Worm (Caenorhabditis elegans): ENCODE measurements around the gene pelo-1.

Gene pelo-1

ce11 chrIII:4228008-4228407 lies 24.0 kb upstream of the pelo-1 start, which contains the start of gene mpk-1:
mpk-1 (minus strand) TSS chrIII:4228108.
- TF ChIP-seq dao-5 (tag; optimal IDR thresholded peaks at IDR 0.05) (no peak), him-1 (tag; optimal IDR thresholded peaks at IDR 0.05) (no peak), W03F9.2 (tag; optimal IDR thresholded peaks at IDR 0.05) (no peak)

- TF ChIP-seq him-1 (tag; optimal IDR thresholded peaks at IDR 0.05) (no peak), dao-5 (tag; optimal IDR thresholded peaks at IDR 0.05) (no peak), W03F9.2 (tag; optimal IDR thresholded peaks at IDR 0.05) (no peak)
Observed at ce11 chrIII:4227363-4227762, 23.3 kb upstream of the pelo-1 start.

DNA sequence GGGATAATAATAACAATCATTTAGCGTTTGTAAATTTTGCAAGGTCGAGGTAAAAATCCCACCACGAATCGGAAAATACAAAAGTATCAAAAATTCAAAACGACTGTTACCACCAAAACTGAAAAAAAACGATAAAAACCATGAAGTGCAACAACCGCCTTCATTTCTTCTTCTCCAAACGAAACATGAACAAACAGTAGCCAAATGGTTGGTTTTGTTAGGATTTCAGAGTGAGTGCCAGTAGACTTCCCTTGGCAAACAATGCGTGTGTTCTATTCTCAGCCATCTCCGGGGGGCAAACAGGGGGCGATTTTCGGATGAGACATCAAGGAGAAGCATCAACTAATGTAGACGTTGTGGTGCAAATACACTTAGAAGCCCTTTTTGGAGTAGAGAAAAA lies 20.7 kb upstream of the pelo-1 start:
- TF ChIP-seq W03F9.2 (tag; optimal IDR thresholded peaks at IDR 0.05) (no peak), dao-5 (tag; optimal IDR thresholded peaks at IDR 0.05) (no peak), him-1 (tag; optimal IDR thresholded peaks at IDR 0.05) (no peak)

- TF ChIP-seq W03F9.2 (tag; optimal IDR thresholded peaks at IDR 0.05) (peak; percentile 41), him-1 (tag; optimal IDR thresholded peaks at IDR 0.05) (peak; percentile 71), dao-5 (tag; optimal IDR thresholded peaks at IDR 0.05) (no peak)
Observed at ce11 chrIII:4223668-4224127, 19.7 kb upstream of the pelo-1 start.

DNA sequence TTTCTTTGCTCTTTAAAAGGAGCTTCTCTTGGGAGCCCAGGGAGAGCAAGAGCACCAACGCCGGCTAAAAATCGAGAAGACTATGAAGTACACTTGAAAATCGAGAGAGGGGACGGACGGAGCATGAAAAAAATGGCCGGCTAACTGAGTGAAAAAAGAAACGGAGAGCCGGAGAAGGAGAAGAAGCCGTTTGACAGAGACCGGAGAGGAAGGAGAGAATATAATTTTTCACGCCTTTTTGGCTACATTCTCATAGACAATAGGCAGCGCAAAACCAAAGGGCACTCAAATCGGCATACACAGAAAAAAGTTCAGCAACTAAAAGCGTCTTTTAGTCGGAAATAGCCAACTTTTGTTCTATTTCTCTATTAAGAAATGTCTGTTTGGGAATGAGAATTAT lies 17.5 kb upstream of the pelo-1 start:
- TF ChIP-seq dao-5 (tag; optimal IDR thresholded peaks at IDR 0.05), result no peak
- TF ChIP-seq W03F9.2 (tag; optimal IDR thresholded peaks at IDR 0.05), result no peak
- no peak for TF ChIP-seq him-1 (tag; optimal IDR thresholded peaks at IDR 0.05)

DNA sequence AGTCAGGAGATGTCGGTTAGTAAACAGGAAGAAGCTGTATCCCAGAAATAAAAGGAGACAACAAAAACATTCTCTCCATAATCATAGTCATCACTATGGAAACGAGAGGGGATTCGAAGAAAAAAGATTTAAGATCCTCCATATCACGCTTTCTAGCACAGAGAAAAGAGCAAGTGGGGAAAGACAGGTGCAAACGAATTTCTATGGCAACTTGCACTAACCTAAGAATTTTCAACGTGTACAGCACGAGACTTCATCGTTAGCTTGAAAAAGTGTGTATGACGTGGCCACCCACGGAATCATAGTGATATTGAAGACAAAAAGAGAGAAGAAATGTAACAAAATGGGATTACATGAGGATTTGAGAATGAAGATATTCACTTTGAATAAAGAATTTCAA lies 16.8 kb upstream of the pelo-1 start:
- TF ChIP-seq him-1 (tag; optimal IDR thresholded peaks at IDR 0.05) (no peak), dao-5 (tag; optimal IDR thresholded peaks at IDR 0.05) (no peak)

- TF ChIP-seq him-1 (tag; optimal IDR thresholded peaks at IDR 0.05) (no peak), W03F9.2 (tag; optimal IDR thresholded peaks at IDR 0.05) (no peak), dao-5 (tag; optimal IDR thresholded peaks at IDR 0.05) (no peak)
Observed at ce11 chrIII:4210661-4211060, 6.6 kb upstream of the pelo-1 start.

ce11 chrIII:4209188-4209587 lies 5.2 kb upstream of the pelo-1 start, which contains the start of gene phlp-2:
phlp-2 (plus strand) TSS chrIII:4209488.
- TF ChIP-seq dao-5 (tag; optimal IDR thresholded peaks at IDR 0.05) (no peak), W03F9.2 (tag; optimal IDR thresholded peaks at IDR 0.05) (no peak), him-1 (tag; optimal IDR thresholded peaks at IDR 0.05) (no peak)

DNA sequence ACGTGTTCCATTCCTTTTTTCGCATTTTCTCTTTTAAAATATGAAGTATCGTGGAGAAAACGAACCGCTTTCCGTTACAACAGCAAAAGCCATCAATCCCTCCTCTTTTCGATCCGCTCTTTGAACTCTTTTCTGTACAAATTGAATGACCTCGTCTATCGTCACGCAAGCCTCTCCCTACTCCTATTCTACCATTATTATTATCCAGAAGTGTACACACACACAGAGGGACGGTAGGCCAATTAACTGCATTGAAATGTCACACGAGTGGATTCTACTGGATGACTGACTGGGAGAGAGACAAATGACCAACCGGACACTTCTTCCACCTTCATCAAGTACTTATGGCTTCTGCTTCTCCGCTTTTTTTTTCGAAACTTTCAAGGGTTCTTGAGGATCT lies 4.2 kb upstream of the pelo-1 start:
- no peak for TF ChIP-seq him-1 (tag; optimal IDR thresholded peaks at IDR 0.05)
- TF ChIP-seq W03F9.2 (tag; optimal IDR thresholded peaks at IDR 0.05), result no peak
- no peak for TF ChIP-seq dao-5 (tag; optimal IDR thresholded peaks at IDR 0.05)

DNA sequence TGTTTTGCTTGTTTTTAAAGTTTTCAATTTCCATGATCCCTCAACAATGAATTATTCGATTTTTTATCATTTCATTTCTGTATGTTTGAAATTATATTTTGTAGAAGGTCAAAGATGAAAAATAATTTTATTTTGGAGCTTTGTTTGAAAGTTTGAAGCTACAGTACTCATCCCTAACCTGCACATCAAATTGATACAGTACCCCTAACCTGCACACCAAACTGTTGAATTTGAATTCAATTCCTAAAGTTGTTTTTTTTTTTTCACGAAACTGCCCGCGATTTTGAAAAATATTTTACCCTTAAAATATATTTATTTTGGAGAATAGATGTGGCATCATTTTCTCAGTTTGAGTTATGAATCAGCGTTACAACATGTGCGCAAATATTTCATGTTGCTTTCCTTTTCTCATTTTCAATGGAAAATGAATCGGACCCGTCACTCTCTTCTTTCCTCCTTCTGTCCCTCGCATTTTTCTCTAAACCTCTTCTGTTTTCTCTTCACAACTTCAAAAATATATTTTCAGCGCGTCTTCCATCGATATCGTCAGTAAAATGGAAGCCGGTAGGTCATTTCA lies 1.8 kb upstream of the pelo-1 start, which contains the start of gene R74.8:
R74.8 (plus strand) TSS at position 527 of the 577 bp plus-strand sequence.
- no peak for TF ChIP-seq him-1 (tag; optimal IDR thresholded peaks at IDR 0.05)
- no peak for TF ChIP-seq dao-5 (tag; optimal IDR thresholded peaks at IDR 0.05)
- TF ChIP-seq W03F9.2 (tag; optimal IDR thresholded peaks at IDR 0.05), result peak; percentile 36

ce11 chrIII:4204964-4205363 lies 942 bp upstream of the pelo-1 start:
- TF ChIP-seq him-1 (tag; optimal IDR thresholded peaks at IDR 0.05), result no peak
- TF ChIP-seq W03F9.2 (tag; optimal IDR thresholded peaks at IDR 0.05), result no peak
- TF ChIP-seq dao-5 (tag; optimal IDR thresholded peaks at IDR 0.05), result no peak

ce11 chrIII:4196988-4197384 lies 7.0 kb downstream of the pelo-1 start, which contains the start of gene asd-1:
asd-1 (plus strand) TSS chrIII:4197285.
- TF ChIP-seq dao-5 (tag; optimal IDR thresholded peaks at IDR 0.05), result no peak
- no peak for TF ChIP-seq W03F9.2 (tag; optimal IDR thresholded peaks at IDR 0.05)
- no peak for TF ChIP-seq him-1 (tag; optimal IDR thresholded peaks at IDR 0.05)

ce11 chrIII:4196301-4196987 lies 7.6 kb downstream of the pelo-1 start:
- no peak for TF ChIP-seq dao-5 (tag; optimal IDR thresholded peaks at IDR 0.05)
- no peak for TF ChIP-seq him-1 (tag; optimal IDR thresholded peaks at IDR 0.05)
- peak; percentile 7 for TF ChIP-seq W03F9.2 (tag; optimal IDR thresholded peaks at IDR 0.05)

DNA sequence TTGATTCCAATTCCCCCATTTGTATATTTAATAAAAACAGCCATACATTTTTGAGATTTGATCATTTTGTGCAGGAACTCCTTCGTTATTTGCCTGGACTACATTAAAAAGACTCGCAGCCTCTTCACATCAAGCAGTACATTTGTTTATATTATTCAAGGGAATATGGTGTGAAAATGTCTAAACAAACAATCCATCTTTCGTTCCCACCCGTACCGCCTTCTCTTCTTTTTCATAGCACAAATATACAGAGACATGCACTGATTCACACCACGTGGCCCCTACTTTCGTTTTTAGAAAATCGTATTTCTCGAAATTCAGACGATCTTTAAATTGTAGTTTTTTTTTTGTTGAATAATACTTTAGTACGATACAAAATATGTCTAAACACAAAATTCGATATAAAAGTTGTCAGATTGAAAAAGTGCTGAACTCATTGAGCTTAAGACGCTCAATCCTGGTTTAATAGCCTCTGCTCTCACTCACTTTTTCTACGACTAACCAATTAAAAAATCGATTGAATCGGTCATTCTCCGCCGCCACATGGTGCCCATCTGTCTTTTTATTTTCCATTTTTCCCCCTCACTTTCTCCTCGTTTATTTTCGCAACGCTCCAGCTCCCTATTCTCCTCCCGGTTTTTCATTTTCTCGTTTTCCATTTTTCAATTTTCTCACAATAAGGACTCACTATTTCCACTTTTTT lies 8.6 kb downstream of the pelo-1 start:
- TF ChIP-seq dao-5 (tag; optimal IDR thresholded peaks at IDR 0.05), result peak; percentile 58
- peak; percentile 51 for TF ChIP-seq him-1 (tag; optimal IDR thresholded peaks at IDR 0.05)
- peak; percentile 2 for TF ChIP-seq W03F9.2 (tag; optimal IDR thresholded peaks at IDR 0.05)

Measured in whole organism, L4/young adult.